Worm (Caenorhabditis elegans) whole organism, midembryonic: ENCODE results near the gene gtbp-1.

Experiments
- cog-1 ChIP-seq: sonication (generic microtip); optimal IDR thresholded peaks from 2 replicates; lab custom pipeline; 2016; ENCODE audit warnings: missing genetic modification characterization, missing compliant biosample characterization
- flt-1 ChIP-seq: fragments of 200-800 bp; sonication (Bioruptor generic); IDR thresholded peaks from 2 replicates; pipeline ENCODE4 v1.3.6; 2022; ENCODE audit warnings: missing genetic modification characterization, missing compliant biosample characterization
- klf-2 ChIP-seq: fragments of 200-800 bp; sonication (Bioruptor generic); conservative IDR thresholded peaks from 2 replicates; pipeline ENCODE4 v1.3.6; 2022; ENCODE audit warnings: missing genetic modification reagents, missing genetic modification characterization, missing compliant biosample characterization
- med-1 ChIP-seq: sonication (generic microtip); optimal IDR thresholded peaks from 2 replicates; lab custom pipeline; 2017; ENCODE audit warnings: missing genetic modification characterization, mild to moderate bottlenecking, missing compliant biosample characterization, antibody characterized with exemption, missing genetic modification reagents; ENCODE audit not compliant: insufficient read depth
- ztf-29 ChIP-seq: fragments of 200-800 bp; sonication (Bioruptor generic); IDR thresholded peaks from 2 replicates; pipeline ENCODE4 v1.3.6; 2022; ENCODE audit warnings: missing genetic modification reagents, missing genetic modification characterization, missing compliant biosample characterization

DNA sequence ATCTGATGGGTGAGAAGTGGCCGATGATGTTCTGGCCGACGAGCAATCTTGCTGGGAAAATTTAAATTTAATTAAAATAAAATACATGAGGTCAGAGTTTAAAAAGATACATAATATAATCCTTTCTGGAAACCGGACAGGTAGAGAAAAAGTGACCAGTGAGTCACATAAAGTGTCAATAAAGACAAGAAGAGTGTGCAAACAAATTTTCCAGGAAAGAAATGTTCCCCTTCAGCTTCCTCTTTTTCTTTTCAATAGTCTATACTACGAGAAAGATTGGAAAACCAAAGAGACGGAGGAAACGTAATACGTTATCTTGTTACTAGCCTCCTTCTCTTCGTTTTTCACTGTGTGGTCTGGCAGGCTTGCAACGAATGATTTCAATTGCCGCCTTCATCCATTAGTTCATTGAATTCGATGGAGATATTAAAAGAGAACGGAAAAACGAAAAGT is 21.8 kb upstream of the gtbp-1 start, which contains the start of gene tsp-12:
- TF ChIP-seq ztf-29 (no peak), klf-2 (no peak), med-1 (no peak), cog-1 (no peak), flt-1 (GFP tag; lab: Robert Waterston, UW) (no peak)
